Worm (Caenorhabditis elegans) whole organism, L1 larva: ENCODE data around the gene glrx-21.
A peak's percentile ranks its signal among the peaks of the same experiment; 100 is the strongest.

Source experiments
- C04F5.9 ChIP-seq: sonication (generic microtip); optimal IDR thresholded peaks from 2 replicates; lab custom pipeline; 2016; ENCODE audit warnings: missing genetic modification characterization, missing compliant biosample characterization
- C16A3.4 ChIP-seq: fragments of 150-350 bp; optimal IDR thresholded peaks from 2 replicates; lab custom pipeline; 2014; ENCODE audit warnings: missing biosample characterization, missing genetic modification characterization
- Y116A8C.19 ChIP-seq: sonication (generic microtip); optimal IDR thresholded peaks from 2 replicates; lab custom pipeline; 2016; ENCODE audit warnings: missing compliant biosample characterization, missing genetic modification characterization, borderline replicate concordance
- aha-1 ChIP-seq: fragments of 150-350 bp; optimal IDR thresholded peaks from 2 replicates; lab custom pipeline; 2014; ENCODE audit warnings: missing biosample characterization, missing genetic modification characterization
- blmp-1 ChIP-seq: fragments of 150-350 bp; optimal IDR thresholded peaks from 2 replicates; lab custom pipeline; 2014; ENCODE audit warnings: missing biosample characterization, missing genetic modification characterization
- ceh-8 ChIP-seq: fragments of 200-800 bp; sonication (Bioruptor generic); optimal IDR thresholded peaks from 2 replicates; lab custom pipeline; 2018; ENCODE audit warnings: mild to moderate bottlenecking, missing genetic modification characterization, moderate library complexity, missing compliant biosample characterization
- ces-1 ChIP-seq: fragments of 150-350 bp; optimal IDR thresholded peaks from 2 replicates; lab custom pipeline; 2014; ENCODE audit warnings: missing biosample characterization, missing genetic modification reagents, missing genetic modification characterization
- dpl-1 ChIP-seq, 3 experiments: fragments of 150-350 bp in 2 of 3; sonication (generic microtip) in 1 of 3; optimal IDR thresholded peaks; 2 replicates each; lab custom pipeline; 2014 to 2017; ENCODE audit warnings: missing biosample characterization in 3 of 3, missing genetic modification characterization in 3 of 3, missing genetic modification reagents in 3 of 3
- dsc-1 ChIP-seq: sonication (generic microtip); optimal IDR thresholded peaks from 2 replicates; lab custom pipeline; 2016; ENCODE audit warnings: mild to moderate bottlenecking, missing genetic modification characterization, missing compliant biosample characterization
- efl-1 ChIP-seq, 4 experiments: fragments of 150-350 bp; optimal IDR thresholded peaks in 3 of 4; peaks in 1 of 4; 1 replicate in 1 of 4; 2 replicates in 3 of 4; lab custom pipeline; 2014; ENCODE audit warnings: missing biosample characterization in 2 of 4, missing genetic modification characterization in 2 of 4, missing genetic modification reagents in 2 of 4
- efl-3 ChIP-seq: fragments of 200-800 bp; sonication (Bioruptor generic); optimal IDR thresholded peaks from 2 replicates; lab custom pipeline; 2018; ENCODE audit warnings: mild to moderate bottlenecking, missing genetic modification characterization, missing compliant biosample characterization
- egl-27 ChIP-seq, 2 experiments: fragments of 150-350 bp in 1 of 2; sonication (generic microtip); optimal IDR thresholded peaks; 3 replicates each; lab custom pipeline; 2017 to 2018; ENCODE audit warnings: missing biosample characterization in 2 of 2, missing genetic modification characterization in 2 of 2, missing genetic modification reagents in 2 of 2
- fkh-10 ChIP-seq: sonication (generic microtip); optimal IDR thresholded peaks from 2 replicates; lab custom pipeline; 2017; ENCODE audit warnings: missing biosample characterization, missing genetic modification reagents, missing genetic modification characterization
- fkh-4 ChIP-seq: sonication (generic microtip); optimal IDR thresholded peaks from 2 replicates; lab custom pipeline; 2016; ENCODE audit warnings: missing compliant biosample characterization, missing genetic modification characterization, borderline replicate concordance
- fkh-8 ChIP-seq: sonication (generic microtip); optimal IDR thresholded peaks from 2 replicates; lab custom pipeline; 2016; ENCODE audit warnings: mild to moderate bottlenecking, missing genetic modification characterization, missing compliant biosample characterization
- grh-1 ChIP-seq: fragments of 200-800 bp; sonication (Bioruptor generic); IDR thresholded peaks from 2 replicates; pipeline ENCODE4 v1.3.6; 2022; ENCODE audit warnings: missing genetic modification reagents, missing genetic modification characterization, missing compliant biosample characterization
- irx-1 ChIP-seq: sonication (generic microtip); optimal IDR thresholded peaks from 2 replicates; lab custom pipeline; 2016; ENCODE audit warnings: missing genetic modification characterization, missing compliant biosample characterization
- lin-14 ChIP-seq: fragments of 200-800 bp; sonication (Bioruptor generic); optimal IDR thresholded peaks from 2 replicates; lab custom pipeline; 2018; ENCODE audit warnings: mild to moderate bottlenecking, missing genetic modification characterization, moderate library complexity, missing compliant biosample characterization
- lin-35 ChIP-seq, 2 experiments: fragments of 150-350 bp; optimal IDR thresholded peaks; 2 replicates each; lab custom pipeline; 2014; ENCODE audit warnings: missing biosample characterization in 2 of 2, missing genetic modification characterization in 2 of 2, missing genetic modification reagents in 2 of 2
- lin-39 ChIP-seq: fragments of 150-350 bp; optimal IDR thresholded peaks from 2 replicates; lab custom pipeline; 2014; ENCODE audit warnings: missing biosample characterization, missing genetic modification reagents, missing genetic modification characterization
- mab-9 ChIP-seq: fragments of 200-800 bp; sonication (Bioruptor generic); IDR thresholded peaks from 2 replicates; pipeline ENCODE4 v1.3.6; 2022; ENCODE audit warnings: missing genetic modification reagents, missing genetic modification characterization, missing compliant biosample characterization
- mdl-1 ChIP-seq, 2 experiments: fragments of 150-350 bp; optimal IDR thresholded peaks; 2 replicates each; lab custom pipeline; 2014 to 2017; ENCODE audit warnings: missing biosample characterization in 2 of 2, missing genetic modification characterization in 2 of 2, inconsistent platforms in 1 of 2
- mep-1 ChIP-seq: fragments of 150-350 bp; optimal IDR thresholded peaks from 2 replicates; lab custom pipeline; 2014; ENCODE audit warnings: missing biosample characterization, missing genetic modification characterization
- nhr-19 ChIP-seq: fragments of 200-800 bp; sonication (Bioruptor generic); conservative IDR thresholded peaks from 2 replicates; pipeline ENCODE4 v1.3.6; 2022; ENCODE audit warnings: missing genetic modification characterization, missing compliant biosample characterization
- nhr-28 ChIP-seq: fragments of 150-350 bp; optimal IDR thresholded peaks from 2 replicates; lab custom pipeline; 2014; ENCODE audit warnings: missing biosample characterization, missing genetic modification characterization
- nhr-85 ChIP-seq: sonication (generic microtip); peaks from one replicate; lab custom pipeline; 2016; ENCODE audit warnings: missing genetic modification characterization, inconsistent platforms, missing compliant biosample characterization
- pax-3 ChIP-seq: fragments of 200-800 bp; sonication (Bioruptor generic); optimal IDR thresholded peaks from 2 replicates; lab custom pipeline; 2018; ENCODE audit warnings: mild to moderate bottlenecking, missing genetic modification characterization, moderate library complexity, missing compliant biosample characterization
- rnt-1 ChIP-seq: sonication (generic microtip); optimal IDR thresholded peaks from 2 replicates; lab custom pipeline; 2016; ENCODE audit warnings: mild to moderate bottlenecking, missing genetic modification characterization, moderate library complexity, missing compliant biosample characterization
- snu-23 ChIP-seq: sonication (generic microtip); optimal IDR thresholded peaks from 2 replicates; lab custom pipeline; 2016; ENCODE audit warnings: missing genetic modification characterization, missing compliant biosample characterization
- sup-37 ChIP-seq: fragments of 200-800 bp; sonication (Bioruptor generic); optimal IDR thresholded peaks from 2 replicates; lab custom pipeline; 2018; ENCODE audit warnings: mild to moderate bottlenecking, missing genetic modification characterization, missing compliant biosample characterization
- tbx-2 ChIP-seq: sonication (generic microtip); optimal IDR thresholded peaks from 2 replicates; lab custom pipeline; 2016; ENCODE audit warnings: missing genetic modification characterization, missing compliant biosample characterization
- tlp-1 ChIP-seq: fragments of 150-350 bp; optimal IDR thresholded peaks from 2 replicates; lab custom pipeline; 2014; ENCODE audit warnings: missing biosample characterization, missing genetic modification characterization
- unc-130 ChIP-seq: fragments of 150-350 bp; optimal IDR thresholded peaks from 2 replicates; lab custom pipeline; 2017; ENCODE audit warnings: missing biosample characterization, missing genetic modification characterization, inconsistent platforms
- unc-30 ChIP-seq: sonication (generic microtip); optimal IDR thresholded peaks from 2 replicates; lab custom pipeline; 2017; ENCODE audit warnings: missing biosample characterization, missing genetic modification characterization
- unc-62 ChIP-seq: fragments of 150-350 bp; optimal IDR thresholded peaks from 2 replicates; lab custom pipeline; 2014; ENCODE audit warnings: missing biosample characterization, missing genetic modification reagents, missing genetic modification characterization
- xbp-1 ChIP-seq: sonication (generic microtip); optimal IDR thresholded peaks from 2 replicates; lab custom pipeline; 2016; ENCODE audit warnings: missing genetic modification characterization, missing compliant biosample characterization
- ztf-4 ChIP-seq: fragments of 150-350 bp; optimal IDR thresholded peaks from 2 replicates; lab custom pipeline; 2014; ENCODE audit warnings: missing biosample characterization, missing genetic modification characterization

glrx-21 gene

ce11 chrIII:5349250-5349649 lies 3.3 kb upstream of the glrx-21 start, which contains the start of gene thoc-5 (continued):
- TF ChIP-seq rnt-1 (peak; percentile 100), snu-23 (GFP tag; lab: Kevin White, UChicago) (peak; percentile 88), ceh-8 (GFP tag; lab: Kevin White, UChicago) (peak; percentile 76), C16A3.4 (tag; lab: Kevin White, UChicago) (peak; percentile 73)
- TF ChIP-seq, all 84 proteins: peak for 63

- TF ChIP-seq dpl-1 (GFP tag; optimal IDR thresholded peaks at IDR 0.05; lab: Kevin White, UChicago) (no peak), xbp-1 (tag; lab: Kevin White, UChicago) (no peak), lin-35 (GFP tag; optimal IDR thresholded peaks at IDR 0.05; lab: Kevin White, UChicago) (no peak), ztf-4 (tag; lab: Kevin White, UChicago) (no peak), fkh-4 (no peak), tlp-1 (tag; lab: Kevin White, UChicago) (no peak), pax-3 (tag; lab: Kevin White, UChicago) (no peak), irx-1 (tag; lab: Kevin White, UChicago) (no peak), mab-9 (no peak), efl-3 (GFP tag; lab: Kevin White, UChicago) (no peak), nhr-19 (GFP tag; lab: Robert Waterston, UW) (no peak), tbx-2 (tag; lab: Kevin White, UChicago) (no peak), blmp-1 (tag; lab: Kevin White, UChicago) (no peak), nhr-28 (tag; lab: Kevin White, UChicago) (no peak), Y116A8C.19 (no peak)
These were observed 1.4 kb downstream of the glrx-21 start for ce11 chrIII:5344561-5344960.

ce11 chrIII:5343555-5343954 lies 2.4 kb downstream of the glrx-21 start:
- TF ChIP-seq efl-1 (optimal IDR thresholded peaks at IDR 0.05; lab: Kevin White, UChicago), result no peak
- TF ChIP-seq efl-1 (GFP tag; optimal IDR thresholded peaks at IDR 0.05 in 1 of 2; lab: Kevin White, UChicago), result peak in 1 of 2 experiments; percentile 65
- no peak for TF ChIP-seq grh-1 (GFP tag; lab: Robert Waterston, UW)
- no peak for TF ChIP-seq unc-30 (tag; lab: Kevin White, UChicago)
- no peak for TF ChIP-seq egl-27 (tag; optimal IDR thresholded peaks at IDR 0.05; lab: Kevin White, UChicago)
- no peak for TF ChIP-seq mdl-1 (tag; optimal IDR thresholded peaks at IDR 0.05; lab: Kevin White, UChicago)
- TF ChIP-seq C04F5.9, result no peak

ce11 chrIII:5341382-5341781 lies 4.5 kb downstream of the glrx-21 start, which contains the start of gene ZK121.2:
ZK121.2 (plus strand) TSS chrIII:5341682.
- TF ChIP-seq lin-35 (GFP tag; optimal IDR thresholded peaks at IDR 0.05; lab: Kevin White, UChicago) (no peak), mep-1 (no peak), xbp-1 (tag; lab: Kevin White, UChicago) (no peak), lin-14 (GFP tag; lab: Kevin White, UChicago) (no peak), unc-62 (GFP tag; lab: Kevin White, UChicago) (no peak), ces-1 (no peak)
- TF ChIP-seq, all 84 proteins: peak for 0

ce11 chrIII:5340530-5340929 lies 5.4 kb downstream of the glrx-21 start:
- no peak for TF ChIP-seq nhr-85
- TF ChIP-seq egl-27 (tag; optimal IDR thresholded peaks at IDR 0.05; lab: Kevin White, UChicago), result no peak
- TF ChIP-seq fkh-10 (GFP tag; lab: Kevin White, UChicago), result no peak
- no peak for TF ChIP-seq mep-1
- TF ChIP-seq aha-1, result no peak
- no peak for TF ChIP-seq sup-37 (GFP tag; lab: Kevin White, UChicago)
- TF ChIP-seq lin-39 (tag; lab: Kevin White, UChicago), result no peak
- TF ChIP-seq ceh-8 (GFP tag; lab: Kevin White, UChicago), result no peak
- no peak for TF ChIP-seq unc-130 (tag; lab: Kevin White, UChicago)
- peak; percentile 80 for TF ChIP-seq dsc-1 (tag; lab: Kevin White, UChicago)
- peak; percentile 24 for TF ChIP-seq pax-3 (tag; lab: Kevin White, UChicago)
- no peak for TF ChIP-seq nhr-19 (GFP tag; lab: Robert Waterston, UW)
- TF ChIP-seq fkh-8 (tag; lab: Kevin White, UChicago), result peak; percentile 65
- no peak for TF ChIP-seq Y116A8C.19
- TF ChIP-seq, all 84 proteins: peak for 3
